Fruit fly (Drosophila melanogaster): ENCODE data around the gene CG18622.

dm6 chr3R:16991781-16992180 lies 4.2 kb upstream of the CG18622 start, which contains the start of gene EMC2B:
- TF ChIP-seq CG34367 (tag; optimal IDR thresholded peaks at IDR 0.05) (no peak), CG14655 (GFP tag; optimal IDR thresholded peaks at IDR 0.05) (no peak)

All from whole organism, pupa.